Fruit fly (Drosophila melanogaster) whole organism, embryonic: ENCODE data around the gene CG5665.

Experiments
- CG10543 ChIP-seq: fragments of 200-800 bp; sonication (Bioruptor generic); optimal IDR thresholded peaks from 3 replicates; lab custom pipeline; 2017; ENCODE audit warnings: missing biosample characterization, mild to moderate bottlenecking, missing genetic modification characterization, moderate library complexity
- CG10979 ChIP-seq: fragments of 200-800 bp; sonication (Bioruptor generic); optimal IDR thresholded peaks from 2 replicates; lab custom pipeline; 2018; ENCODE audit warnings: missing biosample characterization, mild to moderate bottlenecking, missing genetic modification characterization, moderate library complexity
- CG12236 ChIP-seq: fragments of 200-800 bp; sonication (Bioruptor generic); optimal IDR thresholded peaks from 2 replicates; lab custom pipeline; 2016; ENCODE audit warnings: missing biosample characterization, missing genetic modification characterization
- CG12659 ChIP-seq: fragments of 200-800 bp; sonication (Bioruptor generic); optimal IDR thresholded peaks from 3 replicates; lab custom pipeline; 2017; ENCODE audit warnings: mild to moderate bottlenecking, missing biosample characterization, missing genetic modification reagents, missing genetic modification characterization
- CG13775 ChIP-seq: fragments of 200-800 bp; sonication (Bioruptor generic); optimal IDR thresholded peaks from 3 replicates; lab custom pipeline; 2017; ENCODE audit warnings: missing biosample characterization, mild to moderate bottlenecking, missing genetic modification characterization
- CG13894 ChIP-seq: fragments of 200-800 bp; sonication (Bioruptor generic); optimal IDR thresholded peaks from 3 replicates; lab custom pipeline; 2018; ENCODE audit warnings: missing biosample characterization, mild to moderate bottlenecking, missing genetic modification characterization, moderate library complexity
- CG14667 ChIP-seq: fragments of 200-800 bp; sonication (Bioruptor generic); IDR thresholded peaks from 2 replicates; pipeline ENCODE4 v1.3.6; 2022; ENCODE audit warnings: missing biosample characterization, missing genetic modification characterization
- CG15514 ChIP-seq: fragments of 200-800 bp; sonication (Bioruptor generic); optimal IDR thresholded peaks from 3 replicates; lab custom pipeline; 2017; ENCODE audit warnings: missing biosample characterization, missing genetic modification characterization, mild to moderate bottlenecking, moderate library complexity, missing genetic modification reagents
- CG16815 ChIP-seq: fragments of 200-800 bp; sonication (Bioruptor generic); optimal IDR thresholded peaks from 3 replicates; lab custom pipeline; 2017; ENCODE audit warnings: missing biosample characterization, mild to moderate bottlenecking, missing genetic modification characterization
- CG17829 ChIP-seq: fragments of 200-800 bp; optimal IDR thresholded peaks from 2 replicates; lab custom pipeline; 2019; ENCODE audit warnings: missing biosample characterization, mild to moderate bottlenecking, missing genetic modification characterization, moderate library complexity
- CG18476 ChIP-seq: fragments of 200-800 bp; sonication (Bioruptor generic); optimal IDR thresholded peaks from 2 replicates; lab custom pipeline; 2016; ENCODE audit warnings: missing biosample characterization, mild to moderate bottlenecking, missing genetic modification characterization
- CG2199 ChIP-seq: fragments of 200-800 bp; sonication (Bioruptor generic); IDR thresholded peaks from 3 replicates; pipeline ENCODE4 v1.3.6; 2022; ENCODE audit warnings: missing biosample characterization, missing genetic modification characterization
- CG2712 ChIP-seq: fragments of 200-800 bp; optimal IDR thresholded peaks from 3 replicates; lab custom pipeline; 2019; ENCODE audit warnings: missing biosample characterization, mild to moderate bottlenecking, missing genetic modification characterization, moderate library complexity
- CG31365 ChIP-seq: fragments of 200-800 bp; sonication (Bioruptor generic); optimal IDR thresholded peaks from 2 replicates; lab custom pipeline; 2018; ENCODE audit warnings: missing biosample characterization, mild to moderate bottlenecking, missing genetic modification characterization
- CG34224 ChIP-seq: fragments of 200-800 bp; sonication (Bioruptor generic); IDR thresholded peaks from 3 replicates; pipeline ENCODE4 v1.3.6; 2022; ENCODE audit warnings: missing biosample characterization, missing genetic modification characterization; ENCODE audit not compliant: partially characterized antibody
- CG4282 ChIP-seq: fragments of 200-800 bp; sonication (Bioruptor generic); optimal IDR thresholded peaks from 2 replicates; lab custom pipeline; 2016; ENCODE audit warnings: missing biosample characterization, missing genetic modification characterization
- CG6254 ChIP-seq: fragments of 200-800 bp; sonication (Bioruptor generic); optimal IDR thresholded peaks from 3 replicates; lab custom pipeline; 2017; ENCODE audit warnings: mild to moderate bottlenecking, missing biosample characterization, missing genetic modification reagents, missing genetic modification characterization
- CG6854 ChIP-seq: fragments of 200-800 bp; sonication (Bioruptor generic); optimal IDR thresholded peaks from 3 replicates; lab custom pipeline; 2017; ENCODE audit warnings: missing biosample characterization, mild to moderate bottlenecking, missing genetic modification characterization
- CG7271 ChIP-seq: fragments of 200-800 bp; sonication (Bioruptor generic); optimal IDR thresholded peaks from 2 replicates; lab custom pipeline; 2018; ENCODE audit warnings: missing biosample characterization, mild to moderate bottlenecking, missing genetic modification characterization, moderate library complexity
- CG7745 ChIP-seq: fragments of 200-800 bp; sonication (Bioruptor generic); optimal IDR thresholded peaks from 2 replicates; lab custom pipeline; 2018; ENCODE audit warnings: missing biosample characterization, mild to moderate bottlenecking, missing genetic modification characterization, moderate library complexity
- CG7839 ChIP-seq: fragments of 200-800 bp; sonication (Bioruptor generic); optimal IDR thresholded peaks from 3 replicates; lab custom pipeline; 2018; ENCODE audit warnings: missing biosample characterization, mild to moderate bottlenecking, missing genetic modification characterization, moderate library complexity
- CG9797 ChIP-seq: fragments of 200-800 bp; sonication (Bioruptor generic); optimal IDR thresholded peaks from 3 replicates; lab custom pipeline; 2018; ENCODE audit warnings: missing biosample characterization, mild to moderate bottlenecking, missing genetic modification characterization
- CrebB ChIP-seq: fragments of 200-800 bp; sonication (Bioruptor generic); optimal IDR thresholded peaks from 3 replicates; lab custom pipeline; 2018; ENCODE audit warnings: missing biosample characterization, mild to moderate bottlenecking, missing genetic modification characterization
- Dbx ChIP-seq: fragments of 200-800 bp; sonication (Bioruptor generic); IDR thresholded peaks from 3 replicates; pipeline ENCODE4 v1.3.6; 2022; ENCODE audit warnings: missing biosample characterization, missing genetic modification characterization
- Eip74EF ChIP-seq, 2 experiments: fragments of 200-800 bp in 1 of 2; fragments of >200 bp in 1 of 2; sonication (Bioruptor generic) in 1 of 2; optimal IDR thresholded peaks; 2 replicates each; lab custom pipeline; 2017 to 2019; ENCODE audit warnings: missing biosample characterization in 2 of 2, missing genetic modification characterization in 2 of 2, mild to moderate bottlenecking in 1 of 2, moderate library complexity in 1 of 2
- Hey ChIP-seq: fragments of 200-800 bp; sonication (Bioruptor generic); optimal IDR thresholded peaks from 3 replicates; lab custom pipeline; 2018; ENCODE audit warnings: missing biosample characterization, mild to moderate bottlenecking, missing genetic modification characterization
- MTF-1 ChIP-seq: fragments of 200-800 bp; sonication (Bioruptor generic); optimal IDR thresholded peaks from 2 replicates; lab custom pipeline; 2018; ENCODE audit warnings: missing biosample characterization, mild to moderate bottlenecking, missing genetic modification characterization, borderline replicate concordance
- Max ChIP-seq: fragments of 200-800 bp; sonication (Bioruptor generic); optimal IDR thresholded peaks from 2 replicates; lab custom pipeline; 2016; ENCODE audit warnings: missing biosample characterization, mild to moderate bottlenecking, missing genetic modification characterization
- Ravus ChIP-seq: fragments of 200-800 bp; sonication (Bioruptor generic); IDR thresholded peaks from 2 replicates; pipeline ENCODE4 v1.3.6; 2022; ENCODE audit warnings: missing biosample characterization, missing genetic modification characterization
- Side ChIP-seq: fragments of 200-800 bp; sonication (Bioruptor generic); optimal IDR thresholded peaks from 2 replicates; lab custom pipeline; 2016; ENCODE audit warnings: missing biosample characterization, missing genetic modification characterization
- abd-A ChIP-seq: fragments of 200-800 bp; sonication (Bioruptor generic); optimal IDR thresholded peaks from 3 replicates; lab custom pipeline; 2019; ENCODE audit warnings: missing biosample characterization, mild to moderate bottlenecking, missing genetic modification characterization, moderate library complexity
- chinmo ChIP-seq: fragments of 200-800 bp; sonication (Bioruptor generic); IDR thresholded peaks from 4 replicates; pipeline ENCODE4 v1.3.6; 2022; ENCODE audit warnings: missing biosample characterization, missing genetic modification characterization; ENCODE audit not compliant: partially characterized antibody
- ci ChIP-seq: fragments of 200-800 bp; sonication (Bioruptor generic); IDR thresholded peaks from 3 replicates; pipeline ENCODE4 v1.3.6; 2022; ENCODE audit warnings: missing biosample characterization, missing genetic modification characterization
- dmrt99B ChIP-seq: fragments of 200-800 bp; sonication (Bioruptor generic); optimal IDR thresholded peaks from 2 replicates; lab custom pipeline; 2018; ENCODE audit warnings: missing biosample characterization, mild to moderate bottlenecking, missing genetic modification characterization, moderate library complexity
- en ChIP-seq: fragments of 200-800 bp; sonication (Bioruptor generic); optimal IDR thresholded peaks from 2 replicates; lab custom pipeline; 2016; ENCODE audit warnings: missing biosample characterization, missing genetic modification characterization
- lab ChIP-seq: fragments of 200-800 bp; sonication (Bioruptor generic); optimal IDR thresholded peaks from 3 replicates; lab custom pipeline; 2017; ENCODE audit warnings: missing biosample characterization, missing genetic modification characterization, mild to moderate bottlenecking, moderate library complexity, missing genetic modification reagents
- nerfin-2 ChIP-seq: fragments of 200-800 bp; sonication (Bioruptor generic); IDR thresholded peaks from 2 replicates; pipeline ENCODE4 v1.3.6; 2022; ENCODE audit warnings: missing biosample characterization, missing genetic modification characterization; ENCODE audit not compliant: partially characterized antibody
- nom ChIP-seq: fragments of 200-800 bp; sonication (Bioruptor generic); optimal IDR thresholded peaks from 2 replicates; lab custom pipeline; 2017; ENCODE audit warnings: missing biosample characterization, missing genetic modification characterization, mild to moderate bottlenecking, moderate library complexity, missing genetic modification reagents
- psq ChIP-seq: fragments of 200-800 bp; sonication (Bioruptor generic); optimal IDR thresholded peaks from 2 replicates; lab custom pipeline; 2017; ENCODE audit warnings: missing biosample characterization, missing genetic modification characterization
- rib ChIP-seq: fragments of 200-800 bp; sonication (Bioruptor generic); IDR thresholded peaks from 2 replicates; pipeline ENCODE4 v1.3.6; 2022; ENCODE audit warnings: missing biosample characterization, missing genetic modification characterization
- schlank ChIP-seq: fragments of 200-800 bp; sonication (Bioruptor generic); optimal IDR thresholded peaks from 2 replicates; lab custom pipeline; 2018; ENCODE audit warnings: missing biosample characterization, mild to moderate bottlenecking, missing genetic modification characterization
- sqz ChIP-seq: fragments of 200-800 bp; sonication (Bioruptor generic); optimal IDR thresholded peaks from 3 replicates; lab custom pipeline; 2018; ENCODE audit warnings: missing biosample characterization, mild to moderate bottlenecking, missing genetic modification characterization
- trh ChIP-seq: fragments of 200-800 bp; sonication (Bioruptor generic); optimal IDR thresholded peaks from 2 replicates; lab custom pipeline; 2016; ENCODE audit warnings: missing biosample characterization, missing genetic modification characterization
- unc-4 ChIP-seq: fragments of 200-800 bp; sonication (Bioruptor generic); IDR thresholded peaks from 2 replicates; pipeline ENCODE4 v1.3.6; 2022; ENCODE audit warnings: missing biosample characterization, missing genetic modification characterization; ENCODE audit not compliant: partially characterized antibody
- unpg ChIP-seq: fragments of 200-800 bp; sonication (Bioruptor generic); optimal IDR thresholded peaks from 3 replicates; lab custom pipeline; 2018; ENCODE audit warnings: missing biosample characterization, mild to moderate bottlenecking, missing genetic modification characterization, moderate library complexity
- zfh1 ChIP-seq: fragments of 200-800 bp; sonication (Bioruptor generic); IDR thresholded peaks from 3 replicates; pipeline ENCODE4 v1.3.6; 2022; ENCODE audit warnings: missing biosample characterization, missing genetic modification characterization

Gene CG5665

DNA sequence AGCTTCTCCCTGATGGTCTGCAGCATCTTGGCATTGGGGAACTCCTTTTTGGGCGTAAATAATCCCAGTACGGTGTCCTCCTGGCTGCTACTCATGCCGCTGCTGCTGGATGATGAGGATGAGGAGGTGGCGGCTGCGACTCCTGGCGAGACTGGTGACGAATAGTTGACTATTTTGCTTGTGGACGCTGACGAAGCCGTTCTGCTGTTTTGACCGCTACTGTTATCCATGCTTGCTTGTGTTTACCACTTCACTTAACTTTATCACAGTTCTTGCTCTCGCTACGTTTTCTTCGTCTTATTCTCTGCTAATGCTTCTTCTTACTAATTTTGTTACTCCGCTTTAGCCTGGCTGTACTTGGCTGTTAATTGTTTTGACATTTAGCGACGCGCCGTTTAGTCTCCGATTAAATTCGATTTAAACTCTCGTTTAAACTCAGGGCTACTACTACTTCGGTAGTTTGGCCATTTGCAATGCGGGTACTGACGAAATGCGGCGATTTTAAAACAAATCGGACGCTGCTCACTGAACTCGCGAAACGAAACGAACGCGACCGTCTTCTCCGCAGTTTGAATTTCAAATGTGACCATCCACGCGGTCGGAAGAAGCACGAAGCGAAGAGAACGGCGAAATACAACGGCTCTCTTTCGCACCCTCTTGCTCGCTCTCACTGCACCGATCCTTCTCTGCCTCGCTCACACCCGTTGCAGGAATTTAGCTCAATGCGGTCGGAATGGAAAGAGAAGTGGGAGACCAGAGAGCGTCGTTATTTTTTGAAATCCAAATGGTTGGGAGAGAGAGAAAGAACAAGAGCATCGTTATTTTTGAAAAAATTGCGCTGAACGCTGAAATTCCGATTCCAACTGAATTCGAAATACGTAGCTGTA, 43.0 kb downstream of the CG5665 start, which contains the start of gene trbl (continued):
- TF ChIP-seq CG15514 (peak; percentile 68), CG17829 (tag; lab: Kevin White, UChicago) (peak; percentile 97), sqz (no peak), CG14667 (no peak), CG31365 (tag; lab: Kevin White, UChicago) (peak; percentile 71), chinmo (GFP tag; lab: Robert Waterston, UW) (peak; percentile 98), CG10543 (GFP tag; lab: Kevin White, UChicago) (peak; percentile 81), nom (GFP tag; lab: Kevin White, UChicago) (peak; percentile 58), unc-4 (peak; percentile 58), Side (peak; percentile 21), dmrt99B (tag; lab: Kevin White, UChicago) (peak; percentile 23), CG6254 (GFP tag; lab: Kevin White, UChicago) (no peak), CG16815 (no peak), en (GFP tag; lab: Kevin White, UChicago) (no peak), CG12659 (GFP tag; lab: Kevin White, UChicago) (peak; percentile 22), lab (peak; percentile 52), CG4282 (GFP tag; lab: Kevin White, UChicago) (no peak), CG10979 (tag; lab: Kevin White, UChicago) (peak; percentile 24), nerfin-2 (GFP tag; lab: Robert Waterston, UW) (peak; percentile 75; the same call in 1 of the 2 replicates), Eip74EF (GFP tag; optimal IDR thresholded peaks at IDR 0.05; lab: Kevin White, UChicago) (peak in 1 of 2 experiments; percentile 67), CG2712 (tag; lab: Kevin White, UChicago) (peak; percentile 36), CG7271 (tag; lab: Kevin White, UChicago) (peak; percentile 54), rib (GFP tag; lab: Robert Waterston, UW) (peak; percentile 59; the same call in 1 of the 2 replicates), Hey (tag; lab: Kevin White, UChicago) (no peak), CG12236 (no peak), abd-A (peak; percentile 2), Ravus (GFP tag; lab: Robert Waterston, UW) (no peak), schlank (tag; lab: Kevin White, UChicago) (no peak), Dbx (GFP tag; lab: Robert Waterston, UW) (peak; percentile 58; the same call in 2 of the 3 replicates), zfh1 (GFP tag; lab: Robert Waterston, UW) (no peak), CG9797 (GFP tag; lab: Kevin White, UChicago) (peak; percentile 86), CG13894 (tag; lab: Kevin White, UChicago) (peak; percentile 79), trh (GFP tag; lab: Kevin White, UChicago) (no peak), CG13775 (no peak), CG6854 (GFP tag; lab: Kevin White, UChicago) (peak; percentile 72), CG2199 (GFP tag; lab: Robert Waterston, UW) (peak; percentile 79; the same call in 1 of the 3 replicates), psq (GFP tag; lab: Kevin White, UChicago) (peak; percentile 83), CG18476 (GFP tag; lab: Kevin White, UChicago) (no peak), ci (GFP tag; lab: Robert Waterston, UW) (peak; percentile 43; the same call in 1 of the 3 replicates), CG7745 (peak; percentile 62), Max (peak; percentile 26), MTF-1 (GFP tag; lab: Kevin White, UChicago) (peak; percentile 44), unpg (GFP tag; lab: Kevin White, UChicago) (peak; percentile 20), CrebB (tag; lab: Kevin White, UChicago) (peak; percentile 49), CG7839 (tag; lab: Kevin White, UChicago) (peak; percentile 25), CG34224 (GFP tag; lab: Robert Waterston, UW) (peak; percentile 78)
